Worm (Caenorhabditis elegans) whole organism, late embryonic: ENCODE data around the gene cyp-33E2.

Source experiments
- C38D4.7 ChIP-seq: fragments of 200-800 bp; sonication (Bioruptor generic); optimal IDR thresholded peaks from 2 replicates; lab custom pipeline; 2018; ENCODE audit warnings: mild to moderate bottlenecking, missing genetic modification characterization, moderate library complexity, missing compliant biosample characterization
- T23F11.4 ChIP-seq: fragments of 200-800 bp; sonication (Bioruptor generic); optimal IDR thresholded peaks from 2 replicates; lab custom pipeline; 2018; ENCODE audit warnings: mild to moderate bottlenecking, missing genetic modification characterization, missing compliant biosample characterization
- Y22D7AL.16 ChIP-seq: sonication (generic microtip); optimal IDR thresholded peaks from 2 replicates; lab custom pipeline; 2016; ENCODE audit warnings: missing genetic modification characterization, missing compliant biosample characterization
- ahr-1 ChIP-seq: sonication (generic microtip); optimal IDR thresholded peaks from 2 replicates; lab custom pipeline; 2016; ENCODE audit warnings: missing genetic modification characterization, missing compliant biosample characterization
- ceh-19 ChIP-seq: fragments of 200-800 bp; sonication (Bioruptor generic); optimal IDR thresholded peaks from 2 replicates; lab custom pipeline; 2018; ENCODE audit warnings: mild to moderate bottlenecking, missing genetic modification characterization, missing compliant biosample characterization
- ceh-30 ChIP-seq: fragments of 150-350 bp; optimal IDR thresholded peaks from 2 replicates; lab custom pipeline; 2014; ENCODE audit warnings: missing biosample characterization, missing genetic modification characterization
- ceh-31 ChIP-seq: sonication (generic microtip); optimal IDR thresholded peaks from 2 replicates; lab custom pipeline; 2016; ENCODE audit warnings: missing genetic modification characterization, missing compliant biosample characterization
- ceh-48 ChIP-seq: sonication (generic microtip); optimal IDR thresholded peaks from 2 replicates; lab custom pipeline; 2016; ENCODE audit warnings: missing genetic modification characterization, inconsistent platforms, missing compliant biosample characterization
- ceh-6 ChIP-seq: fragments of 200-800 bp; sonication (Bioruptor generic); optimal IDR thresholded peaks from 2 replicates; lab custom pipeline; 2018; ENCODE audit warnings: mild to moderate bottlenecking, missing genetic modification characterization, missing compliant biosample characterization
- che-1 ChIP-seq: sonication (generic microtip); optimal IDR thresholded peaks from 2 replicates; lab custom pipeline; 2016; ENCODE audit warnings: mild to moderate bottlenecking, missing genetic modification characterization, missing compliant biosample characterization
- elt-4 ChIP-seq: sonication (generic microtip); optimal IDR thresholded peaks from 2 replicates; lab custom pipeline; 2016; ENCODE audit warnings: missing genetic modification characterization, missing compliant biosample characterization
- eyg-1 ChIP-seq: sonication (generic microtip); optimal IDR thresholded peaks from 2 replicates; lab custom pipeline; 2016; ENCODE audit warnings: missing genotype, missing genetic modification characterization, missing compliant biosample characterization
- fax-1 ChIP-seq: sonication (generic microtip); optimal IDR thresholded peaks from 2 replicates; lab custom pipeline; 2016; ENCODE audit warnings: missing genotype, missing genetic modification characterization, missing compliant biosample characterization
- gmeb-2 ChIP-seq: sonication (generic microtip); optimal IDR thresholded peaks from 2 replicates; lab custom pipeline; 2016; ENCODE audit warnings: missing genetic modification characterization, inconsistent platforms, missing compliant biosample characterization
- hlh-13 ChIP-seq: fragments of 200-800 bp; sonication (Bioruptor generic); optimal IDR thresholded peaks from 2 replicates; lab custom pipeline; 2018; ENCODE audit warnings: mild to moderate bottlenecking, missing genetic modification characterization, missing compliant biosample characterization
- hlh-30 ChIP-seq: sonication (generic microtip); optimal IDR thresholded peaks from 2 replicates; lab custom pipeline; 2017; ENCODE audit warnings: antibody characterized with exemption, missing genetic modification characterization, missing compliant biosample characterization; ENCODE audit not compliant: insufficient read depth
- hlh-6 ChIP-seq: sonication (generic microtip); optimal IDR thresholded peaks from 2 replicates; lab custom pipeline; 2016; ENCODE audit warnings: missing genotype, missing genetic modification characterization, missing compliant biosample characterization
- hlh-8 ChIP-seq: sonication (generic microtip); optimal IDR thresholded peaks from 2 replicates; lab custom pipeline; 2016; ENCODE audit warnings: missing genotype, missing genetic modification characterization, missing compliant biosample characterization
- lim-6 ChIP-seq: sonication (generic microtip); optimal IDR thresholded peaks from 2 replicates; lab custom pipeline; 2016; ENCODE audit warnings: missing genetic modification characterization, missing compliant biosample characterization
- nfya-1 ChIP-seq: sonication (generic microtip); optimal IDR thresholded peaks from 2 replicates; lab custom pipeline; 2017; ENCODE audit warnings: missing genetic modification characterization, mild to moderate bottlenecking, missing compliant biosample characterization, antibody characterized with exemption, moderate library complexity
- nhr-232 ChIP-seq: sonication (generic microtip); optimal IDR thresholded peaks from 2 replicates; lab custom pipeline; 2016; ENCODE audit warnings: missing genetic modification characterization, missing compliant biosample characterization
- npax-4 ChIP-seq: sonication (generic microtip); optimal IDR thresholded peaks from 2 replicates; lab custom pipeline; 2016; ENCODE audit warnings: missing genetic modification characterization, missing compliant biosample characterization
- odd-2 ChIP-seq: sonication (generic microtip); optimal IDR thresholded peaks from 2 replicates; lab custom pipeline; 2017; ENCODE audit warnings: antibody characterized with exemption, mild to moderate bottlenecking, missing genetic modification characterization, missing compliant biosample characterization
- pag-3 ChIP-seq: sonication (generic microtip); optimal IDR thresholded peaks from 2 replicates; lab custom pipeline; 2016; ENCODE audit warnings: missing compliant biosample characterization, missing genetic modification characterization, borderline replicate concordance
- pat-9 ChIP-seq: fragments of 200-800 bp; sonication (Bioruptor generic); optimal IDR thresholded peaks from 2 replicates; lab custom pipeline; 2018; ENCODE audit warnings: mild to moderate bottlenecking, missing genetic modification characterization, moderate library complexity, missing compliant biosample characterization
- pax-1 ChIP-seq: fragments of 150-350 bp; optimal IDR thresholded peaks from 2 replicates; lab custom pipeline; 2014; ENCODE audit warnings: missing biosample characterization, missing genetic modification characterization
- pha-2 ChIP-seq: sonication (generic microtip); optimal IDR thresholded peaks from 2 replicates; lab custom pipeline; 2017; ENCODE audit warnings: mild to moderate bottlenecking, missing genetic modification characterization, missing compliant biosample characterization
- pqm-1 ChIP-seq: sonication (generic microtip); optimal IDR thresholded peaks from 2 replicates; lab custom pipeline; 2016; ENCODE audit warnings: missing genetic modification characterization, missing compliant biosample characterization
- pros-1 ChIP-seq: fragments of 150-350 bp; optimal IDR thresholded peaks from 2 replicates; lab custom pipeline; 2014; ENCODE audit warnings: missing biosample characterization, missing genetic modification reagents, missing genetic modification characterization
- ref-2 ChIP-seq: sonication (generic microtip); optimal IDR thresholded peaks from 2 replicates; lab custom pipeline; 2016; ENCODE audit warnings: missing genetic modification characterization, missing compliant biosample characterization
- sox-2 ChIP-seq: fragments of 200-800 bp; sonication (Bioruptor generic); IDR thresholded peaks from 2 replicates; pipeline ENCODE4 v1.3.6; 2022; ENCODE audit warnings: missing genetic modification reagents, missing genetic modification characterization, missing compliant biosample characterization
- sox-4 ChIP-seq: sonication (generic microtip); optimal IDR thresholded peaks from 2 replicates; lab custom pipeline; 2017; ENCODE audit warnings: mild to moderate bottlenecking, missing genetic modification characterization, inconsistent platforms, missing compliant biosample characterization
- syd-9 ChIP-seq: sonication (generic microtip); optimal IDR thresholded peaks from 2 replicates; lab custom pipeline; 2016; ENCODE audit warnings: mild to moderate bottlenecking, missing genetic modification characterization, moderate library complexity, missing compliant biosample characterization
- tbx-2 ChIP-seq: sonication (generic microtip); optimal IDR thresholded peaks from 2 replicates; lab custom pipeline; 2016; ENCODE audit warnings: missing genetic modification characterization, missing compliant biosample characterization
- unc-42 ChIP-seq: sonication (generic microtip); optimal IDR thresholded peaks from 2 replicates; lab custom pipeline; 2016; ENCODE audit warnings: missing genotype, missing genetic modification characterization, missing compliant biosample characterization
- unc-86 ChIP-seq: sonication (generic microtip); optimal IDR thresholded peaks from 2 replicates; lab custom pipeline; 2016; ENCODE audit warnings: missing genetic modification characterization, missing compliant biosample characterization

Gene cyp-33E2

ce11 chrIV:8644432-8644831 lies 32.3 kb downstream of the cyp-33E2 start, which contains the start of gene C49C8.3:
Gene C49C8.3 (plus strand): TSS chrIV:8644732.
- TF ChIP-seq elt-4, result no peak
- TF ChIP-seq unc-42 (tag; lab: Kevin White, UChicago), result no peak
- TF ChIP-seq pag-3, result no peak
- no peak for TF ChIP-seq ahr-1
- no peak for TF ChIP-seq tbx-2 (tag; lab: Kevin White, UChicago)
- no peak for TF ChIP-seq syd-9 (tag; lab: Kevin White, UChicago)
- TF ChIP-seq hlh-30, result no peak
- no peak for TF ChIP-seq ceh-48 (tag; lab: Kevin White, UChicago)
- TF ChIP-seq ceh-30 (tag; lab: Kevin White, UChicago), result no peak
- TF ChIP-seq unc-86 (tag; lab: Kevin White, UChicago), result no peak
- TF ChIP-seq sox-4 (tag; lab: Kevin White, UChicago), result no peak
- no peak for TF ChIP-seq pha-2
- TF ChIP-seq sox-2, result no peak

ce11 chrIV:8648502-8648901 lies 36.4 kb downstream of the cyp-33E2 start, which contains the start of gene cyp-33E1:
Gene cyp-33E1 (minus strand): TSS chrIV:8648602.
- TF ChIP-seq hlh-8 (tag; lab: Kevin White, UChicago), result no peak
- no peak for TF ChIP-seq hlh-6 (tag; lab: Kevin White, UChicago)
- TF ChIP-seq ceh-19 (GFP tag; lab: Kevin White, UChicago), result no peak
- no peak for TF ChIP-seq T23F11.4 (GFP tag; lab: Kevin White, UChicago)
- no peak for TF ChIP-seq C38D4.7 (GFP tag; lab: Kevin White, UChicago)
- no peak for TF ChIP-seq nhr-232
- TF ChIP-seq pat-9 (tag; lab: Kevin White, UChicago), result no peak
- TF ChIP-seq ceh-31 (tag; lab: Kevin White, UChicago), result no peak
- no peak for TF ChIP-seq gmeb-2 (tag; lab: Kevin White, UChicago)
- TF ChIP-seq ref-2, result no peak
- no peak for TF ChIP-seq Y22D7AL.16 (tag; lab: Kevin White, UChicago)
- no peak for TF ChIP-seq odd-2 (tag; lab: Kevin White, UChicago)
- TF ChIP-seq ceh-48 (tag; lab: Kevin White, UChicago), result no peak

- TF ChIP-seq nfya-1 (no peak), ceh-48 (tag; lab: Kevin White, UChicago) (no peak), lim-6 (tag; lab: Kevin White, UChicago) (no peak), pqm-1 (tag; lab: Kevin White, UChicago) (no peak), pax-1 (tag; lab: Kevin White, UChicago) (no peak), hlh-8 (tag; lab: Kevin White, UChicago) (no peak), pros-1 (tag; lab: Kevin White, UChicago) (no peak), hlh-13 (GFP tag; lab: Kevin White, UChicago) (no peak), ceh-31 (tag; lab: Kevin White, UChicago) (no peak), che-1 (tag; lab: Kevin White, UChicago) (no peak), ceh-30 (tag; lab: Kevin White, UChicago) (no peak), npax-4 (tag; lab: Kevin White, UChicago) (no peak)
Measured at ce11 chrIV:8650696-8651095, 38.6 kb downstream of the cyp-33E2 start, which contains the start of gene C49C8.2. Gene C49C8.2 (plus strand): TSS chrIV:8651088.

- TF ChIP-seq eyg-1 (no peak), ceh-31 (tag; lab: Kevin White, UChicago) (no peak), sox-4 (tag; lab: Kevin White, UChicago) (no peak), hlh-30 (no peak), ahr-1 (no peak), ceh-6 (no peak), pax-1 (tag; lab: Kevin White, UChicago) (no peak), fax-1 (tag; lab: Kevin White, UChicago) (no peak)
Measured at ce11 chrIV:8651835-8652234, 39.7 kb downstream of the cyp-33E2 start, which contains the start of gene C49C8.8. Gene C49C8.8 (plus strand): TSS chrIV:8652135.
